Worm (Caenorhabditis elegans): ENCODE results near the gene T08H10.3.

ce11 chrV:4428202-4428601 is 43.0 kb upstream of the T08H10.3 start, which contains the start of gene Y47D7A.11:
- no peak for TF ChIP-seq nhr-11 (tag; optimal IDR thresholded peaks at IDR 0.05)
- no peak for TF ChIP-seq unc-39 (tag; optimal IDR thresholded peaks at IDR 0.05)
- no peak for TF ChIP-seq crh-2 (tag; optimal IDR thresholded peaks at IDR 0.05)
- TF ChIP-seq ceh-16 (tag; optimal IDR thresholded peaks at IDR 0.05): no peak
- no peak for TF ChIP-seq unc-55 (GFP tag; optimal IDR thresholded peaks at IDR 0.05)
- no peak for TF ChIP-seq nhr-129 (tag; optimal IDR thresholded peaks at IDR 0.05)
- TF ChIP-seq Y55F3AM.14 (GFP tag; optimal IDR thresholded peaks at IDR 0.05): no peak
- no peak for TF ChIP-seq nhr-10 (tag; optimal IDR thresholded peaks at IDR 0.05)
